Worm (Caenorhabditis elegans): ENCODE data around the gene F46B6.13.

F46B6.13 gene

ce11 chrV:9771970-9772369, 27.0 kb downstream of the F46B6.13 start, which contains the start of gene F46B6.2:
Gene F46B6.2, plus strand, starts transcription at chrV:9772285.
- TF ChIP-seq T23F11.4 (GFP tag; optimal IDR thresholded peaks at IDR 0.05), result no peak
- TF ChIP-seq ceh-19 (GFP tag; optimal IDR thresholded peaks at IDR 0.05), result no peak
- no peak for TF ChIP-seq ceh-24 (tag; optimal IDR thresholded peaks at IDR 0.05)
- no peak for TF ChIP-seq sdc-2 (tag; optimal IDR thresholded peaks at IDR 0.05)
- TF ChIP-seq pha-2 (tag; optimal IDR thresholded peaks at IDR 0.05), result no peak
- TF ChIP-seq eyg-1 (tag; optimal IDR thresholded peaks at IDR 0.05), result no peak
- no peak for TF ChIP-seq pat-9 (tag; optimal IDR thresholded peaks at IDR 0.05)
- TF ChIP-seq pha-4 (tag; optimal IDR thresholded peaks at IDR 0.05), result no peak
- TF ChIP-seq ztf-16 (tag; optimal IDR thresholded peaks at IDR 0.05), result no peak
- TF ChIP-seq pax-1 (tag; optimal IDR thresholded peaks at IDR 0.05), result no peak
- TF ChIP-seq ceh-18 (tag; optimal IDR thresholded peaks at IDR 0.05), result no peak
- no peak for TF ChIP-seq elt-2 (tag; optimal IDR thresholded peaks at IDR 0.05)
- no peak for TF ChIP-seq unc-55 (GFP tag; optimal IDR thresholded peaks at IDR 0.05)
- no peak for TF ChIP-seq lim-6 (tag; optimal IDR thresholded peaks at IDR 0.05)
- no peak for TF ChIP-seq ahr-1 (tag; optimal IDR thresholded peaks at IDR 0.05)
- TF ChIP-seq ceh-31 (tag; optimal IDR thresholded peaks at IDR 0.05), result no peak
- TF ChIP-seq unc-86 (tag; optimal IDR thresholded peaks at IDR 0.05), result no peak
- TF ChIP-seq unc-3 (GFP tag; conservative IDR thresholded peaks at IDR 0.05), result no peak
- no peak for TF ChIP-seq unc-3 (tag; optimal IDR thresholded peaks at IDR 0.05)
- TF ChIP-seq syd-9 (tag; optimal IDR thresholded peaks at IDR 0.05), result no peak
- TF ChIP-seq ceh-22 (tag; optimal IDR thresholded peaks at IDR 0.05), result no peak

ce11 chrV:9771311-9771710, 27.7 kb downstream of the F46B6.13 start:
- no peak for TF ChIP-seq hlh-6 (tag; optimal IDR thresholded peaks at IDR 0.05)
- TF ChIP-seq ceh-45 (GFP tag; IDR thresholded peaks at IDR 0.05), result no peak
- no peak for TF ChIP-seq nhr-11 (tag; optimal IDR thresholded peaks at IDR 0.05)
- no peak for TF ChIP-seq lin-11 (tag; optimal IDR thresholded peaks at IDR 0.05)
- TF ChIP-seq dve-1 (tag; optimal IDR thresholded peaks at IDR 0.05), result no peak
- TF ChIP-seq sox-4 (tag; optimal IDR thresholded peaks at IDR 0.05), result no peak
- no peak for TF ChIP-seq zip-5 (tag; optimal IDR thresholded peaks at IDR 0.05)
- no peak for TF ChIP-seq pros-1 (tag; optimal IDR thresholded peaks at IDR 0.05)
- no peak for TF ChIP-seq pax-1 (tag; optimal IDR thresholded peaks at IDR 0.05)
- TF ChIP-seq ets-4 (tag; optimal IDR thresholded peaks at IDR 0.05), result no peak
- TF ChIP-seq K02D7.2 (tag; optimal IDR thresholded peaks at IDR 0.05), result no peak
- TF ChIP-seq dmd-4 (tag; optimal IDR thresholded peaks at IDR 0.05; ENCODE audit: borderline replicate concordance), result no peak
- no peak for TF ChIP-seq hlh-30 (tag; optimal IDR thresholded peaks at IDR 0.05; ENCODE audit: insufficient read depth)
- TF ChIP-seq F13H6.1 (tag; optimal IDR thresholded peaks at IDR 0.05), result no peak
- no peak for TF ChIP-seq sdc-2 (tag; optimal IDR thresholded peaks at IDR 0.05)
- TF ChIP-seq C08G9.2 (tag; optimal IDR thresholded peaks at IDR 0.05), result no peak
- no peak for TF ChIP-seq ceh-2 (tag; optimal IDR thresholded peaks at IDR 0.05)

- TF ChIP-seq ceh-19 (GFP tag; optimal IDR thresholded peaks at IDR 0.05) (no peak), elt-2 (tag; optimal IDR thresholded peaks at IDR 0.05) (no peak), C08G9.2 (tag; optimal IDR thresholded peaks at IDR 0.05) (no peak), lin-11 (tag; optimal IDR thresholded peaks at IDR 0.05) (no peak), ceh-2 (tag; optimal IDR thresholded peaks at IDR 0.05) (no peak), T23F11.4 (GFP tag; optimal IDR thresholded peaks at IDR 0.05) (no peak), unc-42 (tag; optimal IDR thresholded peaks at IDR 0.05) (no peak), elt-4 (tag; optimal IDR thresholded peaks at IDR 0.05) (no peak), ceh-9 (tag; optimal IDR thresholded peaks at IDR 0.05) (no peak), unc-55 (GFP tag; optimal IDR thresholded peaks at IDR 0.05) (no peak), nfya-1 (tag; optimal IDR thresholded peaks at IDR 0.05) (peak; percentile 33), ceh-31 (tag; optimal IDR thresholded peaks at IDR 0.05) (peak; percentile 69), sdc-2 (tag; optimal IDR thresholded peaks at IDR 0.05) (no peak), pag-3 (tag; optimal IDR thresholded peaks at IDR 0.05; ENCODE audit: borderline replicate concordance) (no peak), ref-2 (tag; optimal IDR thresholded peaks at IDR 0.05) (no peak), gmeb-2 (tag; optimal IDR thresholded peaks at IDR 0.05) (no peak), dmd-4 (tag; optimal IDR thresholded peaks at IDR 0.05; ENCODE audit: borderline replicate concordance) (no peak), pha-2 (tag; optimal IDR thresholded peaks at IDR 0.05) (no peak)
Observed at ce11 chrV:9768828-9769778, 29.9 kb downstream of the F46B6.13 start, which contains the start of gene unc-42. Gene unc-42, minus strand, starts transcription at chrV:9769391.

Measured in whole organism, late embryonic.